Fruit fly (Drosophila melanogaster) whole organism: ENCODE data around the gene Rrp46.

ENCODE experiments used
- CG8478 ChIP-seq: fragments of >200 bp; optimal IDR thresholded peaks from 2 replicates; lab custom pipeline; 2018; ENCODE audit warnings: inconsistent platforms
- Dll ChIP-seq: fragments of >200 bp; optimal IDR thresholded peaks from 2 replicates; lab custom pipeline; 2017
- pan ChIP-seq: fragments of >200 bp; optimal IDR thresholded peaks from 2 replicates; lab custom pipeline; 2017
- psq ChIP-seq: fragments of >200 bp; optimal IDR thresholded peaks from 2 replicates; lab custom pipeline; 2017
- usp ChIP-seq: fragments of >200 bp; optimal IDR thresholded peaks from 2 replicates; lab custom pipeline; 2017; ENCODE audit warnings: missing biosample characterization, missing genetic modification characterization, mixed read lengths

DNA sequence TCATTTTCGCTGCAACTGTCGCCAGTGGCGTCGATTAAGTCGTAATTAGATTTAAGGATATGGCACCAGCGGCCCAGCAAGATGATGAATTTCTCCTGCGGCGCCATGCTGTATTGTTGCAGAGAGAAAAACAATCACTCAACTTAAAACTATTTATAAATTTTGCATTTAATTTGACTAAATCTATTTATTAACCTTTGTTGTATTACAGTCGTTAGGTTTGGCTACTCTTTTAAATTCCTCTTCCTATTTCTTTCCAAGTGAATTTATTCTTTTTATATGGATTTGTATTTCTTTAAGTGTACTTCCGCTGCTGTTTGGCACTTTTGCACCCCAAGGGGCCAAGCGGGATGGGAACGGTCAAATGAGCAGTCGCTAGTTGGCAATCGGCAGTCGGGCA lies 35.9 kb downstream of the Rrp46 start:
- TF ChIP-seq psq (no peak), Dll (lab: Kevin White, UChicago) (no peak), CG8478 (lab: Kevin White, UChicago) (no peak), usp (GFP tag; lab: Kevin White, UChicago) (no peak), pan (lab: Kevin White, UChicago) (no peak)
